Worm (Caenorhabditis elegans): Measurements from ENCODE around the gene gei-18.

The gei-18 gene

DNA sequence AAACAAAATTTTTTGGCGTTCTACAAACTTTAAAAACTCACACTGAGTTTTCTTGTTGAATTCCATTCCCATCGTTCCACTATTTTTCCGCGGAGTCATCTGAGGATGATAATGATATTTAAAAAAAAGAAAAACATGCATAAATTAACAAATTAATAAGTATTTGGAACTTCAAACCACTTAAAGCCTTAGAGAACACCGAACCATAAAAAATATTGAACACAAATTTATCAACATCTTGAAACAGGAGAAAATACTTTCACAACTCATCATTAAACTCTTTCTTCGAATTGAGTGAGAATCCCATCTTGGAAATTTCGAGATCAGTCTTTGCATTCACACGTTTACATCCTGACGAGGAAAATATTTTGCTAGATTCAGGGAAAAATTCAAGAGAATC is at the start of gene gei-18:
TSS of gene gei-18 (minus strand) at position 101 of the 400 bp plus-strand sequence.
- TF ChIP-seq npax-4 (tag; optimal IDR thresholded peaks at IDR 0.05) (no peak), C38D4.7 (GFP tag; optimal IDR thresholded peaks at IDR 0.05) (no peak), unc-42 (tag; optimal IDR thresholded peaks at IDR 0.05) (no peak), sdc-2 (tag; optimal IDR thresholded peaks at IDR 0.05) (no peak), ttx-3 (tag; optimal IDR thresholded peaks at IDR 0.05) (no peak), tbx-7 (tag; optimal IDR thresholded peaks at IDR 0.05) (no peak)

- TF ChIP-seq che-1 (tag; optimal IDR thresholded peaks at IDR 0.05) (no peak), ets-4 (tag; optimal IDR thresholded peaks at IDR 0.05) (no peak), ceh-31 (tag; optimal IDR thresholded peaks at IDR 0.05) (no peak), pha-2 (tag; optimal IDR thresholded peaks at IDR 0.05) (no peak), dve-1 (tag; optimal IDR thresholded peaks at IDR 0.05) (no peak), sox-2 (GFP tag; IDR thresholded peaks at IDR 0.05) (no peak), hlh-15 (tag; optimal IDR thresholded peaks at IDR 0.05) (no peak), unc-86 (tag; optimal IDR thresholded peaks at IDR 0.05) (no peak), ttx-3 (tag; optimal IDR thresholded peaks at IDR 0.05) (no peak), elt-4 (tag; optimal IDR thresholded peaks at IDR 0.05) (no peak), sox-4 (tag; optimal IDR thresholded peaks at IDR 0.05) (no peak), pha-4 (tag; optimal IDR thresholded peaks at IDR 0.05) (no peak), ceh-48 (tag; optimal IDR thresholded peaks at IDR 0.05) (no peak), T23F11.4 (GFP tag; optimal IDR thresholded peaks at IDR 0.05) (no peak), nfya-1 (tag; optimal IDR thresholded peaks at IDR 0.05) (no peak), eyg-1 (tag; optimal IDR thresholded peaks at IDR 0.05) (no peak), ama-1 (optimal IDR thresholded peaks at IDR 0.05) (no peak)
Observed at ce11 chrIV:14019883-14020282, 37.6 kb upstream of the gei-18 start, which contains the start of the genes irld-56 and irld-55. Gene irld-56, minus strand, starts transcription at chrIV:14019983. Gene irld-55, plus strand, starts transcription at chrIV:14020198.

ce11 chrIV:14015844-14016243 is 33.5 kb upstream of the gei-18 start, which contains the start of gene srw-63:
Gene srw-63, minus strand, starts transcription at chrIV:14015944.
- TF ChIP-seq ceh-2 (tag; optimal IDR thresholded peaks at IDR 0.05) (no peak), ama-1 (optimal IDR thresholded peaks at IDR 0.05) (no peak), Y22D7AL.16 (tag; optimal IDR thresholded peaks at IDR 0.05) (no peak)

- no peak for TF ChIP-seq pros-1 (tag; optimal IDR thresholded peaks at IDR 0.05)
- no peak for TF ChIP-seq rnt-1 (tag; optimal IDR thresholded peaks at IDR 0.05)
- TF ChIP-seq odd-2 (tag; optimal IDR thresholded peaks at IDR 0.05) = peak; percentile 8
- no peak for TF ChIP-seq lim-6 (tag; optimal IDR thresholded peaks at IDR 0.05)
- no peak for TF ChIP-seq gmeb-2 (tag; optimal IDR thresholded peaks at IDR 0.05)
- peak; percentile 51 for TF ChIP-seq pha-2 (tag; optimal IDR thresholded peaks at IDR 0.05)
- no peak for TF ChIP-seq elt-4 (tag; optimal IDR thresholded peaks at IDR 0.05)
- TF ChIP-seq T23F11.4 (GFP tag; optimal IDR thresholded peaks at IDR 0.05) = no peak
- no peak for TF ChIP-seq pax-1 (tag; optimal IDR thresholded peaks at IDR 0.05)
- TF ChIP-seq F13H6.1 (tag; optimal IDR thresholded peaks at IDR 0.05) = no peak
- no peak for TF ChIP-seq fkh-10 (GFP tag; optimal IDR thresholded peaks at IDR 0.05)
- TF ChIP-seq lin-11 (tag; optimal IDR thresholded peaks at IDR 0.05) = peak; percentile 56
- peak; percentile 6 for TF ChIP-seq zip-5 (tag; optimal IDR thresholded peaks at IDR 0.05)
- TF ChIP-seq eyg-1 (tag; optimal IDR thresholded peaks at IDR 0.05) = no peak
- TF ChIP-seq tbx-2 (tag; optimal IDR thresholded peaks at IDR 0.05) = peak; percentile 10
- no peak for TF ChIP-seq mec-3 (tag; optimal IDR thresholded peaks at IDR 0.05; ENCODE audit: borderline replicate concordance)
- TF ChIP-seq sox-4 (tag; optimal IDR thresholded peaks at IDR 0.05) = no peak
- TF ChIP-seq ceh-2 (tag; optimal IDR thresholded peaks at IDR 0.05) = no peak
- TF ChIP-seq ceh-6 (GFP tag; optimal IDR thresholded peaks at IDR 0.05) = no peak
- no peak for TF ChIP-seq ceh-22 (tag; optimal IDR thresholded peaks at IDR 0.05)
- 0 out of 2 replicates have a peak, but pooled peaks have one; percentile 19 for TF ChIP-seq unc-3 (GFP tag; conservative IDR thresholded peaks at IDR 0.05)
- TF ChIP-seq unc-3 (tag; optimal IDR thresholded peaks at IDR 0.05) = no peak
- TF ChIP-seq sdc-2 (tag; optimal IDR thresholded peaks at IDR 0.05) = no peak
- TF ChIP-seq ceh-9 (tag; optimal IDR thresholded peaks at IDR 0.05) = no peak
- TF ChIP-seq ceh-34 (tag; optimal IDR thresholded peaks at IDR 0.05) = peak; percentile 22
- TF ChIP-seq fax-1 (tag; optimal IDR thresholded peaks at IDR 0.05) = no peak
- peak; percentile 59 for TF ChIP-seq C38D4.7 (GFP tag; optimal IDR thresholded peaks at IDR 0.05)
- TF ChIP-seq pat-9 (tag; optimal IDR thresholded peaks at IDR 0.05) = no peak
- no peak for TF ChIP-seq hlh-13 (GFP tag; optimal IDR thresholded peaks at IDR 0.05)
- no peak for TF ChIP-seq C08G9.2 (tag; optimal IDR thresholded peaks at IDR 0.05)
- TF ChIP-seq hlh-6 (tag; optimal IDR thresholded peaks at IDR 0.05) = no peak
- TF ChIP-seq hlh-30 (tag; optimal IDR thresholded peaks at IDR 0.05; ENCODE audit: insufficient read depth) = no peak
Observed at ce11 chrIV:14013692-14014091, 31.4 kb upstream of the gei-18 start.
